Worm (Caenorhabditis elegans): ENCODE results near the gene rig-3.

- TF ChIP-seq fkh-10 (GFP tag; optimal IDR thresholded peaks at IDR 0.05) (no peak), pqm-1 (tag; optimal IDR thresholded peaks at IDR 0.05) (no peak), aly-2 (tag; optimal IDR thresholded peaks at IDR 0.05) (no peak), nhr-237 (tag; optimal IDR thresholded peaks at IDR 0.05) (no peak), ZK546.5 (tag; optimal IDR thresholded peaks at IDR 0.05) (no peak), nhr-28 (tag; optimal IDR thresholded peaks at IDR 0.05) (no peak), nhr-77 (tag; optimal IDR thresholded peaks at IDR 0.05) (no peak), sea-2 (GFP tag; optimal IDR thresholded peaks at IDR 0.05) (no peak)
These were observed 34.8 kb downstream of the rig-3 start for ce11 chrX:6888208-6888607.
